Comparison of ENCODE assay signal across 2 fruit fly cellular contexts in the genomic region with DNA sequence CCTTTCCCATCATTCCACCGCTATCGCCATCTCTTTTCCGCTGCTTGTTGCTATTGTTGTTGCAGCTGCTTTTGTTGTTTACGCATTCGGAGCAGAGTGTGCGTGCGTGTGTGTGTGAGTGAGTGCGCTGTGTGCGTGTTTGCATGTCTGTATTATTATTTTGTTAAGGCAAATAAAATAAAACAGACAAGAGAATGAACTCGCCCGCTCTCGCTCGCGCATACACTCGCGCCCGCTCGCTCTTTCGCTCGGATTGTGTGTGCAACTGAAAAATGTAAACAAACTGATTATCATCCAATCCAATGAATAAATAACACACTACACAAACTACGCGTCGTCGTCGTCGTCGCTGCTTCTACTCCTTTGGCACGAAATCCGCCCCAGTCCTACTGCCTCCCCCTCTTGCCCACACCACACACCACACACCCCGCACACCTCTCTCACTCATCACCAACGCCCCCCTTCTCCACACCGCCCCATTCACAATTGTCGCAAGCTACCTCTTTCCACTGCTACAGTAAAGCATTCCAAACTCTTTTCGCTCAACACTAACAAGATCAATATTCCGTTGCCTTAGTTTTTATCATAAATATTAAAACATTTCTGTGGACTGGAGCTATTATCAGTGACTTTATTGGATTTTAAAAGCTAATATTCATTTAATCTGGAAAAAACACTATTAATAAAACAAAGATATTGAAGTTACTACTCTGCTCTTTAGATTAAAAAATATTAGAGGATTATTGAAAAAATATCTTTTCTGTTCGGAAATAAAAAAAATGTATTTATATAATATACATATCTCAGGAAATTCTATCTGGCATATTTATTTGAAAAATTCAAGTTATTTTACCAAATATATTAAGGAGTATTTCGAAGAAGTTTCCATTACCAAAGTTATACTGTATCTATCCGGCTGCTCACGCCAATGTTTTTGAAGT.
A peak's percentile ranks its signal among the peaks of the same experiment; 100 is the strongest.
TF ChIP-seq lines count a peak whose summit lies in the region.

No protein-coding gene starts in this region.

TF ChIP-seq in whole organism, embryonic, 481 proteins besides CTCF, POLR2A, EP300 and RAD21 (continued from another document and continues in another):
- TF ChIP-seq CG7271 (tag; optimal IDR thresholded peaks at IDR 0.05; lab: Kevin White, UChicago) (peak; percentile 94), Asciz (GFP tag; optimal IDR thresholded peaks at IDR 0.05; lab: Kevin White, UChicago) (peak; percentile 96), CG7745 (tag; optimal IDR thresholded peaks at IDR 0.05; lab: Kevin White, UChicago) (peak; percentile 93), CG14667 (GFP tag; IDR thresholded peaks at IDR 0.05; lab: Robert Waterston, UW) (no peak), CG15514 (GFP tag; optimal IDR thresholded peaks at IDR 0.05; lab: Kevin White, UChicago) (peak; percentile 81), CG1233 (GFP tag; optimal IDR thresholded peaks at IDR 0.05; lab: Kevin White, UChicago) (peak; percentile 91), Abd-B (GFP tag; optimal IDR thresholded peaks at IDR 0.05; lab: Kevin White, UChicago) (peak; percentile 22), CG17186 (GFP tag; optimal IDR thresholded peaks at IDR 0.05; lab: Kevin White, UChicago) (peak; percentile 92), CG30431 (GFP tag; optimal IDR thresholded peaks at IDR 0.05; lab: Kevin White, UChicago) (peak; percentile 56), Hmr (GFP tag; optimal IDR thresholded peaks at IDR 0.05; lab: Kevin White, UChicago) (peak; percentile 91), kni (GFP tag; optimal IDR thresholded peaks at IDR 0.05; lab: Kevin White, UChicago) (peak; percentile 99), CG11504 (tag; optimal IDR thresholded peaks at IDR 0.05; lab: Kevin White, UChicago) (peak; percentile 71), ci (GFP tag; IDR thresholded peaks at IDR 0.05; lab: Robert Waterston, UW) (peak; percentile 93), CG6854 (GFP tag; optimal IDR thresholded peaks at IDR 0.05; lab: Kevin White, UChicago) (peak; percentile 83), CG9876 (GFP tag; optimal IDR thresholded peaks at IDR 0.05; lab: Kevin White, UChicago) (peak; percentile 60), CG34422 (GFP tag; IDR thresholded peaks at IDR 0.05; lab: Robert Waterston, UW) (peak; percentile 79; the same call in 2 of the 3 replicates), mam (GFP tag; optimal IDR thresholded peaks at IDR 0.05; lab: Kevin White, UChicago) (no peak), Ssrp (tag; optimal IDR thresholded peaks at IDR 0.05; lab: Kevin White, UChicago) (peak; percentile 23), CG5953 (GFP tag; IDR thresholded peaks at IDR 0.05; lab: Robert Waterston, UW) (0 out of 2 replicates have a peak, but pooled peaks have one; percentile 46), CG8359 (GFP tag; optimal IDR thresholded peaks at IDR 0.05; lab: Kevin White, UChicago; ENCODE audit: borderline replicate concordance) (peak; percentile 93), nom (GFP tag; optimal IDR thresholded peaks at IDR 0.05; lab: Kevin White, UChicago) (peak; percentile 88), CG12391 (tag; optimal IDR thresholded peaks at IDR 0.05; lab: Kevin White, UChicago) (peak; percentile 66), Pdp1 (GFP tag; optimal IDR thresholded peaks at IDR 0.05; lab: Kevin White, UChicago) (peak; percentile 54 to 66), Neu2 (GFP tag; optimal IDR thresholded peaks at IDR 0.05; lab: Kevin White, UChicago; ENCODE audit: borderline replicate concordance) (peak; percentile 40), sug (tag; optimal IDR thresholded peaks at IDR 0.05; lab: Kevin White, UChicago) (peak; percentile 71), CG14965 (GFP tag; optimal IDR thresholded peaks at IDR 0.05; lab: Kevin White, UChicago; ENCODE audit: borderline replicate concordance) (peak; percentile 82), so (GFP tag; IDR thresholded peaks at IDR 0.05; lab: Robert Waterston, UW) (peak; percentile 87; the same call in 2 of the 3 replicates), lbe (GFP tag; optimal IDR thresholded peaks at IDR 0.05; lab: Kevin White, UChicago) (no peak), Lpt (GFP tag; optimal IDR thresholded peaks at IDR 0.05; lab: Kevin White, UChicago) (no peak), ERR (GFP tag; optimal IDR thresholded peaks at IDR 0.05; lab: Kevin White, UChicago) (peak; percentile 31), ab (GFP tag; optimal IDR thresholded peaks at IDR 0.05; lab: Kevin White, UChicago) (peak; percentile 37), CG43689 (GFP tag; IDR thresholded peaks at IDR 0.05; lab: Robert Waterston, UW) (0 out of 2 replicates have a peak, but pooled peaks have one; percentile 28), zf30C (GFP tag; optimal IDR thresholded peaks at IDR 0.05; lab: Kevin White, UChicago) (peak; percentile 19), Atf6 (GFP tag; IDR thresholded peaks at IDR 0.05; lab: Robert Waterston, UW) (peak; percentile 80), gcm2 (GFP tag; optimal IDR thresholded peaks at IDR 0.05; lab: Kevin White, UChicago) (peak; percentile 29), prd (optimal IDR thresholded peaks at IDR 0.05; lab: Kevin White, UChicago) (no peak), prd (GFP tag; IDR thresholded peaks at IDR 0.05; lab: Robert Waterston, UW) (peak; percentile 54; the same call in 2 of the 3 replicates), crc (GFP tag; optimal IDR thresholded peaks at IDR 0.05; lab: Kevin White, UChicago) (peak; percentile 59), NFAT (GFP tag; IDR thresholded peaks at IDR 0.05; lab: Robert Waterston, UW) (peak; percentile 33; the same call in 1 of the 2 replicates), fd102C (GFP tag; optimal IDR thresholded peaks at IDR 0.05; lab: Kevin White, UChicago) (peak; percentile 95), CG3407 (GFP tag; optimal IDR thresholded peaks at IDR 0.05; lab: Kevin White, UChicago) (peak; percentile 97), CG6254 (GFP tag; optimal IDR thresholded peaks at IDR 0.05; lab: Kevin White, UChicago) (peak; percentile 82), CG12659 (GFP tag; optimal IDR thresholded peaks at IDR 0.05; lab: Kevin White, UChicago) (peak; percentile 84), Dip2 (GFP tag; IDR thresholded peaks at IDR 0.05; lab: Robert Waterston, UW) (no peak), CG15479 (GFP tag; optimal IDR thresholded peaks at IDR 0.05; lab: Kevin White, UChicago) (peak; percentile 91), gce (GFP tag; IDR thresholded peaks at IDR 0.05; lab: Robert Waterston, UW) (peak; percentile 80; the same call in 2 of the 3 replicates), hb (GFP tag; IDR thresholded peaks at IDR 0.05; lab: Robert Waterston, UW; ENCODE audit: partially characterized antibody) (no peak), abd-A (tag; optimal IDR thresholded peaks at IDR 0.05; lab: Kevin White, UChicago) (peak; percentile 87), jumu (GFP tag; optimal IDR thresholded peaks at IDR 0.05; lab: Kevin White, UChicago) (peak; percentile 33), CG3163 (GFP tag; optimal IDR thresholded peaks at IDR 0.05; lab: Kevin White, UChicago) (peak; percentile 94), sima (GFP tag; optimal IDR thresholded peaks at IDR 0.05; lab: Kevin White, UChicago) (peak; percentile 62), CkIIα-i1 (GFP tag; IDR thresholded peaks at IDR 0.05; lab: Robert Waterston, UW) (no peak), otp (GFP tag; IDR thresholded peaks at IDR 0.05; lab: Robert Waterston, UW) (peak; percentile 93), CG2202 (tag; optimal IDR thresholded peaks at IDR 0.05; lab: Kevin White, UChicago) (peak; percentile 97), CG31365 (tag; optimal IDR thresholded peaks at IDR 0.05; lab: Kevin White, UChicago) (peak; percentile 83), CG3065 (GFP tag; optimal IDR thresholded peaks at IDR 0.05; lab: Kevin White, UChicago) (peak; percentile 66), BtbVII (GFP tag; optimal IDR thresholded peaks at IDR 0.05; lab: Kevin White, UChicago) (peak; percentile 92)

TF ChIP-seq in whole organism, prepupa, 60 proteins besides CTCF, POLR2A, EP300 and RAD21 (continued from another document):
- TF ChIP-seq CG6163 (GFP tag; IDR thresholded peaks at IDR 0.05; lab: Robert Waterston, UW) (peak; percentile 88), CG7368 (GFP tag; optimal IDR thresholded peaks at IDR 0.05; lab: Kevin White, UChicago) (peak; percentile 13), CG1621 (tag; optimal IDR thresholded peaks at IDR 0.05; lab: Kevin White, UChicago) (peak; percentile 84), Hr4 (GFP tag; optimal IDR thresholded peaks at IDR 0.05; lab: Kevin White, UChicago) (peak; percentile 62), CG16779 (tag; optimal IDR thresholded peaks at IDR 0.05; lab: Kevin White, UChicago) (peak; percentile 65), Lpt (GFP tag; optimal IDR thresholded peaks at IDR 0.05; lab: Kevin White, UChicago) (peak; percentile 84), Eip93F (GFP tag; optimal IDR thresholded peaks at IDR 0.05; lab: Kevin White, UChicago) (peak; percentile 25), eg (GFP tag; IDR thresholded peaks at IDR 0.05; lab: Robert Waterston, UW) (peak; percentile 76; the same call in 2 of the 3 replicates), fkh (GFP tag; optimal IDR thresholded peaks at IDR 0.05; lab: Kevin White, UChicago) (peak; percentile 100), CG11762 (GFP tag; optimal IDR thresholded peaks at IDR 0.05; lab: Kevin White, UChicago; ENCODE audit: insufficient read depth) (no peak), Smox (GFP tag; optimal IDR thresholded peaks at IDR 0.05; lab: Kevin White, UChicago) (no peak), CG6792 (GFP tag; optimal IDR thresholded peaks at IDR 0.05; lab: Kevin White, UChicago) (peak; percentile 48), CG6276 (GFP tag; optimal IDR thresholded peaks at IDR 0.05; lab: Kevin White, UChicago) (peak; percentile 32), CG8632 (GFP tag; optimal IDR thresholded peaks at IDR 0.05; lab: Kevin White, UChicago) (peak; percentile 52)
TF ChIP-seq in whole organism, prepupa: peak in this region for 45.
